Worm (Caenorhabditis elegans): Measurements from ENCODE around the gene ZK1320.5.
A peak's percentile ranks its signal among the peaks of the same experiment; 100 is the strongest.

DNA sequence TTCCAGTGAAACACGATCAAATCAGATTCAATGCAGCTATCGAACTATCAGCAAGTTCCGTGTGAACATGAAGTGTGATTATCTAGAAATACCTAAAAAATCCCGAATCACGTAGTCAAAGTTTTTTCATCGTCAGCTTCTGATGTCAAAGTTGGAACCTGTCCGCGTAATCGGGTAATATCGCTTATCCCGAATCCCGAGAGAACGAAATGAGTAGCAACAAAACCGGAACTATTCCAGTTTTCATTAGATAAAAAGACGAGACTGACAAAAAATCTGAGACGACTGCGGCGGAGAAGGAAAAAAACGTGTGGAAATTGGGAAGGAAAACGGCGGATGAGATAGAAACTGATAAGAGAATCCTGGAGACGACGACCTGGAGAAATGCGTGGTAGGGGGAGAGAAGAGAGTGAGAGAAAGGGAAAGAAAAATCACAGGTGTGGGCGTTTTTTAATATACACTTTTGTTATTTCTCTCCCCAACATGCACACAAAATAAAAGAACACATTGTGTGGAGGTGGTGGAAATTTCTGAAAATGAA is 45.4 kb downstream of the ZK1320.5 start:
- TF ChIP-seq egl-5 (tag; optimal IDR thresholded peaks at IDR 0.05) (no peak), nfya-1 (tag; optimal IDR thresholded peaks at IDR 0.05; ENCODE audit: insufficient read depth) (peak; percentile 43)

Measured in whole organism, L3 larva.